Fruit fly (Drosophila melanogaster) ovary, adult (tissue): ENCODE results near the gene CG14277.
A peak's percentile ranks its signal among the peaks of the same experiment; 100 is the strongest.

ENCODE experiments used
- CG17801 ChIP-seq: fragments of 200-800 bp; optimal IDR thresholded peaks from 2 replicates; lab custom pipeline; 2019; ENCODE audit warnings: missing biosample characterization, mild to moderate bottlenecking, missing genetic modification characterization, moderate library complexity; ENCODE audit not compliant: partially characterized antibody

Gene CG14277

dm6 chr2L:8242186-8242585 is at the start of gene CG14277:
CG14277 (plus strand) TSS chr2L:8242486.
- TF ChIP-seq CG17801 (GFP tag; lab: Kevin White, UChicago): no peak

dm6 chr2L:8195722-8196323 is 46.5 kb upstream of the CG14277 start:
- no peak for TF ChIP-seq CG17801 (GFP tag; lab: Kevin White, UChicago)

dm6 chr2L:8196757-8197530 is 45.3 kb upstream of the CG14277 start, which contains the start of the genes CG8475 and CG8460:
CG8475 (minus strand) TSS chr2L:8196918.
CG8460 (plus strand) TSS chr2L:8197193.
- no peak for TF ChIP-seq CG17801 (GFP tag; lab: Kevin White, UChicago)

- TF ChIP-seq CG17801 (GFP tag; lab: Kevin White, UChicago): peak; percentile 45
Measured at dm6 chr2L:8198757-8199156, 43.5 kb upstream of the CG14277 start, which contains the start of gene PGAP5. PGAP5 (plus strand) TSS chr2L:8198882.

dm6 chr2L:8202569-8202968 is 39.7 kb upstream of the CG14277 start:
- TF ChIP-seq CG17801 (GFP tag; lab: Kevin White, UChicago): no peak

- peak; percentile 61 for TF ChIP-seq CG17801 (GFP tag; lab: Kevin White, UChicago)
Measured at dm6 chr2L:8203748-8204147, 38.5 kb upstream of the CG14277 start.

- TF ChIP-seq CG17801 (GFP tag; lab: Kevin White, UChicago): no peak
Measured at dm6 chr2L:8204366-8204765, 37.9 kb upstream of the CG14277 start.

- TF ChIP-seq CG17801 (GFP tag; lab: Kevin White, UChicago): peak; percentile 100
Measured at dm6 chr2L:8204996-8205567, 37.2 kb upstream of the CG14277 start, which contains the start of gene SLC5A11. SLC5A11 (minus strand) TSS chr2L:8205132.

- no peak for TF ChIP-seq CG17801 (GFP tag; lab: Kevin White, UChicago)
Measured at dm6 chr2L:8205871-8206270, 36.4 kb upstream of the CG14277 start, which contains the start of gene CG8419. CG8419 (plus strand) TSS chr2L:8206171.

dm6 chr2L:8209362-8209761 is 32.9 kb upstream of the CG14277 start:
- no peak for TF ChIP-seq CG17801 (GFP tag; lab: Kevin White, UChicago)

- TF ChIP-seq CG17801 (GFP tag; lab: Kevin White, UChicago): no peak
Measured at dm6 chr2L:8210468-8210867, 31.8 kb upstream of the CG14277 start.

dm6 chr2L:8211070-8211469 is 31.2 kb upstream of the CG14277 start, which contains the start of gene Ssb-c31a:
Ssb-c31a (plus strand) TSS chr2L:8211347.
- peak; percentile 78 for TF ChIP-seq CG17801 (GFP tag; lab: Kevin White, UChicago)

dm6 chr2L:8212666-8213270 is 29.5 kb upstream of the CG14277 start, which contains the start of the genes CG8372 and CG8360:
CG8372 (minus strand) TSS chr2L:8212902.
CG8360 (plus strand) TSS chr2L:8212959.
- peak; percentile 98 for TF ChIP-seq CG17801 (GFP tag; lab: Kevin White, UChicago)

dm6 chr2L:8213987-8214386 is 28.3 kb upstream of the CG14277 start, which contains the start of gene CG8353:
CG8353 (plus strand) TSS chr2L:8214045.
- TF ChIP-seq CG17801 (GFP tag; lab: Kevin White, UChicago): no peak
